Fruit fly (Drosophila melanogaster) whole organism, embryonic: ENCODE results near the gene Sc2.

Source experiments
- Bgb ChIP-seq: fragments of 200-800 bp; sonication (Bioruptor generic); IDR thresholded peaks from 2 replicates; pipeline ENCODE4 v1.3.6; 2022; ENCODE audit warnings: missing biosample characterization, missing genetic modification characterization; ENCODE audit not compliant: partially characterized antibody
- CG10147 ChIP-seq: fragments of 200-800 bp; sonication (Bioruptor generic); optimal IDR thresholded peaks from 2 replicates; lab custom pipeline; 2019; ENCODE audit warnings: missing biosample characterization, mild to moderate bottlenecking, missing genetic modification characterization, moderate library complexity
- CG12071 ChIP-seq: fragments of 200-800 bp; sonication (Bioruptor generic); optimal IDR thresholded peaks from 3 replicates; lab custom pipeline; 2018; ENCODE audit warnings: missing biosample characterization, mild to moderate bottlenecking, missing genetic modification characterization
- CG12155 ChIP-seq: fragments of 200-800 bp; sonication (Bioruptor generic); optimal IDR thresholded peaks from 3 replicates; lab custom pipeline; 2016; ENCODE audit warnings: missing biosample characterization, missing genetic modification characterization
- CG13424 ChIP-seq: fragments of 200-800 bp; sonication (Bioruptor generic); optimal IDR thresholded peaks from 2 replicates; lab custom pipeline; 2019; ENCODE audit warnings: missing biosample characterization, mild to moderate bottlenecking, missing genetic modification characterization, moderate library complexity
- CG15601 ChIP-seq: fragments of 200-800 bp; sonication (Bioruptor generic); optimal IDR thresholded peaks from 3 replicates; lab custom pipeline; 2019; ENCODE audit warnings: missing biosample characterization, mild to moderate bottlenecking, missing genetic modification characterization, moderate library complexity
- CG16863 ChIP-seq: fragments of 200-800 bp; sonication (Bioruptor generic); optimal IDR thresholded peaks from 3 replicates; lab custom pipeline; 2016; ENCODE audit warnings: missing biosample characterization, missing genetic modification characterization
- CG33557 ChIP-seq: fragments of 200-800 bp; sonication (Bioruptor generic); optimal IDR thresholded peaks from 2 replicates; lab custom pipeline; 2019; ENCODE audit warnings: missing biosample characterization, mild to moderate bottlenecking, missing genetic modification characterization, moderate library complexity
- CG3847 ChIP-seq: fragments of 200-800 bp; sonication (Bioruptor generic); IDR thresholded peaks from 2 replicates; pipeline ENCODE4 v1.3.6; 2022; ENCODE audit warnings: missing biosample characterization, missing genetic modification characterization
- CG43689 ChIP-seq: fragments of 200-800 bp; sonication (Bioruptor generic); IDR thresholded peaks from 2 replicates; pipeline ENCODE4 v1.3.6; 2022; ENCODE audit warnings: missing biosample characterization, missing genetic modification characterization
- CG4730 ChIP-seq: fragments of 200-800 bp; sonication (Bioruptor generic); IDR thresholded peaks from 2 replicates; pipeline ENCODE4 v1.3.6; 2022; ENCODE audit warnings: missing biosample characterization, missing genetic modification characterization
- CG5245 ChIP-seq: fragments of 200-800 bp; sonication (Bioruptor generic); optimal IDR thresholded peaks from 3 replicates; lab custom pipeline; 2016; ENCODE audit warnings: missing biosample characterization, missing genetic modification characterization
- CG8281 ChIP-seq: fragments of 200-800 bp; sonication (Bioruptor generic); optimal IDR thresholded peaks from 2 replicates; lab custom pipeline; 2018; ENCODE audit warnings: missing biosample characterization, mild to moderate bottlenecking, missing genetic modification characterization, moderate library complexity
- CG8924 ChIP-seq: fragments of 200-800 bp; optimal IDR thresholded peaks from 3 replicates; lab custom pipeline; 2019; ENCODE audit warnings: missing biosample characterization, mild to moderate bottlenecking, missing genetic modification characterization, moderate library complexity
- CG9727 ChIP-seq: fragments of 200-800 bp; sonication (Bioruptor generic); optimal IDR thresholded peaks from 3 replicates; lab custom pipeline; 2017; ENCODE audit warnings: missing biosample characterization, mild to moderate bottlenecking, missing genetic modification characterization
- CG9932 ChIP-seq: fragments of 200-800 bp; sonication (Bioruptor generic); IDR thresholded peaks from 2 replicates; pipeline ENCODE4 v1.3.6; 2022; ENCODE audit warnings: missing biosample characterization, missing genetic modification characterization
- Camta ChIP-seq: fragments of 200-800 bp; sonication (Bioruptor generic); optimal IDR thresholded peaks from 2 replicates; lab custom pipeline; 2016; ENCODE audit warnings: missing biosample characterization, missing genetic modification characterization
- CkIIα-i1 ChIP-seq: fragments of 200-800 bp; sonication (Bioruptor generic); IDR thresholded peaks from 2 replicates; pipeline ENCODE4 v1.3.6; 2022; ENCODE audit warnings: missing biosample characterization, missing genetic modification characterization
- E2f2 ChIP-seq: fragments of 200-800 bp; sonication (Bioruptor generic); IDR thresholded peaks from 2 replicates; pipeline ENCODE4 v1.3.6; 2022; ENCODE audit warnings: missing biosample characterization, missing genetic modification characterization
- Ets65A ChIP-seq: fragments of 200-800 bp; sonication (Bioruptor generic); peaks from one replicate; lab custom pipeline; 2016; ENCODE audit warnings: missing biosample characterization, missing genetic modification characterization
- H2.0 ChIP-seq: fragments of 200-800 bp; sonication (Bioruptor generic); IDR thresholded peaks from 2 replicates; pipeline ENCODE4 v1.3.6; 2022; ENCODE audit warnings: missing biosample characterization, missing genetic modification characterization
- Hey ChIP-seq: fragments of 200-800 bp; sonication (Bioruptor generic); optimal IDR thresholded peaks from 3 replicates; lab custom pipeline; 2018; ENCODE audit warnings: missing biosample characterization, mild to moderate bottlenecking, missing genetic modification characterization
- Lhr ChIP-seq: fragments of 200-800 bp; sonication (Bioruptor generic); optimal IDR thresholded peaks from 3 replicates; lab custom pipeline; 2017; ENCODE audit warnings: mild to moderate bottlenecking, missing biosample characterization, missing genetic modification reagents, missing genetic modification characterization
- Neu2 ChIP-seq: fragments of 200-800 bp; sonication (Bioruptor generic); optimal IDR thresholded peaks from 3 replicates; lab custom pipeline; 2016; ENCODE audit warnings: missing biosample characterization, missing genetic modification characterization, borderline replicate concordance
- Nf-YB ChIP-seq: fragments of 200-800 bp; sonication (Bioruptor generic); optimal IDR thresholded peaks from 3 replicates; lab custom pipeline; 2019; ENCODE audit warnings: missing biosample characterization, mild to moderate bottlenecking, missing genetic modification characterization, moderate library complexity
- Six4 ChIP-seq: fragments of 200-800 bp; sonication (Bioruptor generic); optimal IDR thresholded peaks from 2 replicates; lab custom pipeline; 2016; ENCODE audit warnings: missing biosample characterization, missing genetic modification characterization
- ac ChIP-seq: fragments of 200-800 bp; sonication (Bioruptor generic); optimal IDR thresholded peaks from 3 replicates; lab custom pipeline; 2017; ENCODE audit warnings: missing biosample characterization, mild to moderate bottlenecking, missing genetic modification characterization
- amos ChIP-seq: fragments of 200-800 bp; sonication (Bioruptor generic); IDR thresholded peaks from 2 replicates; pipeline ENCODE4 v1.3.6; 2022; ENCODE audit warnings: missing biosample characterization, missing genetic modification characterization; ENCODE audit not compliant: partially characterized antibody
- ap ChIP-seq: fragments of 200-800 bp; sonication (Bioruptor generic); IDR thresholded peaks from 2 replicates; pipeline ENCODE4 v1.3.6; 2022; ENCODE audit warnings: missing biosample characterization, missing genetic modification characterization
- bbx ChIP-seq: fragments of 200-800 bp; sonication (Bioruptor generic); IDR thresholded peaks from 2 replicates; pipeline ENCODE4 v1.3.6; 2022; ENCODE audit warnings: missing biosample characterization, missing genetic modification characterization; ENCODE audit not compliant: partially characterized antibody
- bsh ChIP-seq, 2 experiments: fragments of 200-800 bp; sonication (Bioruptor generic); optimal IDR thresholded peaks; 2 replicates each; lab custom pipeline; 2017 to 2018; ENCODE audit warnings: mild to moderate bottlenecking in 2 of 2, missing biosample characterization in 2 of 2, missing genetic modification characterization in 2 of 2, moderate library complexity in 1 of 2
- ci ChIP-seq: fragments of 200-800 bp; sonication (Bioruptor generic); IDR thresholded peaks from 3 replicates; pipeline ENCODE4 v1.3.6; 2022; ENCODE audit warnings: missing biosample characterization, missing genetic modification characterization
- crp ChIP-seq, 2 experiments: fragments of 200-800 bp; sonication (Bioruptor generic); optimal IDR thresholded peaks; 2 replicates in 1 of 2; 3 replicates in 1 of 2; lab custom pipeline; 2017; ENCODE audit warnings: missing biosample characterization in 2 of 2, missing genetic modification characterization in 2 of 2, mild to moderate bottlenecking in 1 of 2, moderate library complexity in 1 of 2
- cwo ChIP-seq: fragments of 200-800 bp; sonication (Bioruptor generic); optimal IDR thresholded peaks from 3 replicates; lab custom pipeline; 2017; ENCODE audit warnings: missing biosample characterization, missing genetic modification characterization, mild to moderate bottlenecking, moderate library complexity, missing genetic modification reagents
- ewg ChIP-seq: fragments of 200-800 bp; sonication (Bioruptor generic); optimal IDR thresholded peaks from 3 replicates; lab custom pipeline; 2017; ENCODE audit warnings: mild to moderate bottlenecking, missing biosample characterization, missing genetic modification reagents, missing genetic modification characterization
- exex ChIP-seq: fragments of 200-800 bp; sonication (Bioruptor generic); optimal IDR thresholded peaks from 4 replicates; lab custom pipeline; 2018; ENCODE audit warnings: missing biosample characterization, mild to moderate bottlenecking, missing genetic modification characterization, moderate library complexity
- ftz-f1 ChIP-seq: fragments of 200-800 bp; sonication (Bioruptor generic); optimal IDR thresholded peaks from 2 replicates; lab custom pipeline; 2016; ENCODE audit warnings: missing biosample characterization, missing genetic modification characterization
- gsb ChIP-seq: fragments of 200-800 bp; sonication (Bioruptor generic); IDR thresholded peaks from 2 replicates; pipeline ENCODE4 v1.3.6; 2022; ENCODE audit warnings: missing biosample characterization, missing genetic modification characterization
- h ChIP-seq: fragments of >200 bp; optimal IDR thresholded peaks from 2 replicates; lab custom pipeline; 2017
- jing ChIP-seq: fragments of 200-800 bp; sonication (Bioruptor generic); optimal IDR thresholded peaks from 2 replicates; lab custom pipeline; 2018; ENCODE audit warnings: missing biosample characterization, mild to moderate bottlenecking, missing genetic modification characterization
- maf-S ChIP-seq: fragments of 200-800 bp; sonication (Bioruptor generic); optimal IDR thresholded peaks from 2 replicates; lab custom pipeline; 2016; ENCODE audit warnings: missing biosample characterization, missing genetic modification characterization
- odd ChIP-seq: fragments of 200-800 bp; sonication (Bioruptor generic); optimal IDR thresholded peaks from 2 replicates; lab custom pipeline; 2017; ENCODE audit warnings: missing biosample characterization, mild to moderate bottlenecking, missing genetic modification characterization
- otp ChIP-seq: fragments of 200-800 bp; sonication (Bioruptor generic); IDR thresholded peaks from 3 replicates; pipeline ENCODE4, ENCODE4 v1.3.6; 2022; ENCODE audit warnings: missing biosample characterization, missing genetic modification characterization
- peb ChIP-seq: fragments of 200-800 bp; sonication (Bioruptor generic); IDR thresholded peaks from 2 replicates; pipeline ENCODE4 v1.3.6; 2022; ENCODE audit warnings: missing biosample characterization, missing genetic modification characterization
- row ChIP-seq: fragments of 200-800 bp; sonication (Bioruptor generic); IDR thresholded peaks from 3 replicates; pipeline ENCODE4 v1.3.6; 2022; ENCODE audit warnings: missing biosample characterization, missing genetic modification characterization
- sd ChIP-seq: fragments of 200-800 bp; sonication (Bioruptor generic); optimal IDR thresholded peaks from 3 replicates; lab custom pipeline; 2018; ENCODE audit warnings: missing biosample characterization, mild to moderate bottlenecking, missing genetic modification characterization, moderate library complexity
- sisA ChIP-seq: fragments of 200-800 bp; sonication (Bioruptor generic); IDR thresholded peaks from 2 replicates; pipeline ENCODE4 v1.3.6; 2022; ENCODE audit warnings: missing biosample characterization, missing genetic modification characterization
- stc ChIP-seq: fragments of 200-800 bp; sonication (Bioruptor generic); IDR thresholded peaks from 2 replicates; pipeline ENCODE4 v1.3.6; 2022; ENCODE audit warnings: missing biosample characterization, missing genetic modification characterization
- unpg ChIP-seq: fragments of 200-800 bp; sonication (Bioruptor generic); optimal IDR thresholded peaks from 3 replicates; lab custom pipeline; 2018; ENCODE audit warnings: missing biosample characterization, mild to moderate bottlenecking, missing genetic modification characterization, moderate library complexity
- z ChIP-seq: fragments of 200-800 bp; sonication (Bioruptor generic); IDR thresholded peaks from 3 replicates; pipeline ENCODE4 v1.3.6; 2022; ENCODE audit warnings: missing biosample characterization, missing genetic modification characterization

Gene Sc2

dm6 chr3L:3935567-3936207, 32.4 kb downstream of the Sc2 start, which contains the start of gene Eip63F-1 (continued):
- TF ChIP-seq Camta (GFP tag; lab: Kevin White, UChicago): no peak
- TF ChIP-seq bbx (GFP tag; lab: Robert Waterston, UW): no peak
- TF ChIP-seq sd (tag; lab: Kevin White, UChicago): peak; percentile 36
- peak; percentile 78 for TF ChIP-seq CG10147
- TF ChIP-seq H2.0: peak; percentile 51; the same call in 1 of the 2 replicates
- TF ChIP-seq row (GFP tag; lab: Robert Waterston, UW): peak; percentile 66
- TF ChIP-seq ftz-f1 (GFP tag; lab: Kevin White, UChicago): no peak
- TF ChIP-seq CG33557 (GFP tag; lab: Kevin White, UChicago): no peak
- no peak for TF ChIP-seq z (GFP tag; lab: Robert Waterston, UW)
- TF ChIP-seq CG13424 (tag; lab: Kevin White, UChicago): peak; percentile 74
- TF ChIP-seq Lhr (GFP tag; lab: Kevin White, UChicago): no peak
- peak; percentile 22 for TF ChIP-seq Six4 (GFP tag; lab: Kevin White, UChicago)
- TF ChIP-seq sisA (GFP tag; lab: Robert Waterston, UW): peak; percentile 56
- no peak for TF ChIP-seq maf-S
- peak in 1 of 2 experiments; percentile 63 for TF ChIP-seq bsh (GFP tag; optimal IDR thresholded peaks at IDR 0.05; lab: Kevin White, UChicago)
- TF ChIP-seq CG8924: peak; percentile 74
- no peak for TF ChIP-seq Bgb (GFP tag; lab: Robert Waterston, UW)
- no peak for TF ChIP-seq ap (GFP tag; lab: Robert Waterston, UW)
- TF ChIP-seq Neu2 (GFP tag; lab: Kevin White, UChicago): no peak
- TF ChIP-seq peb (GFP tag; lab: Robert Waterston, UW): no peak
- TF ChIP-seq ci (GFP tag; lab: Robert Waterston, UW): no peak
- peak; percentile 63 for TF ChIP-seq Ets65A (GFP tag; lab: Kevin White, UChicago)
- TF ChIP-seq CG43689 (GFP tag; lab: Robert Waterston, UW): no peak
- TF ChIP-seq amos (GFP tag; lab: Robert Waterston, UW): no peak
- peak; percentile 54 for TF ChIP-seq CG5245
- TF ChIP-seq ewg (GFP tag; lab: Kevin White, UChicago): peak; percentile 32
- peak; percentile 22 for TF ChIP-seq CG16863
- peak; percentile 53 for TF ChIP-seq cwo (GFP tag; lab: Kevin White, UChicago)
- no peak for TF ChIP-seq Hey (tag; lab: Kevin White, UChicago)
- TF ChIP-seq stc (GFP tag; lab: Robert Waterston, UW): no peak
- peak; percentile 49 for TF ChIP-seq CG12155
- peak; percentile 64 for TF ChIP-seq unpg (GFP tag; lab: Kevin White, UChicago)
- no peak; the same call in 1 of the 2 replicates for TF ChIP-seq E2f2
- peak; percentile 29 for TF ChIP-seq CG12071 (GFP tag; lab: Kevin White, UChicago)
- no peak for TF ChIP-seq otp
- TF ChIP-seq CG9727 (GFP tag; lab: Kevin White, UChicago): peak; percentile 64
- peak; percentile 11 for TF ChIP-seq exex (tag; lab: Kevin White, UChicago)
- peak; percentile 61 for TF ChIP-seq CG9932
- TF ChIP-seq Nf-YB: peak; percentile 52
- no peak for TF ChIP-seq ac (GFP tag; lab: Kevin White, UChicago)
- TF ChIP-seq h (lab: Kevin White, UChicago): no peak
- no peak for TF ChIP-seq CkIIα-i1
- TF ChIP-seq CG3847 (GFP tag; lab: Robert Waterston, UW): 0 out of 2 replicates have a peak, but pooled peaks have one; percentile 42
- TF ChIP-seq jing: peak; percentile 28
- no peak for TF ChIP-seq CG4730 (GFP tag; lab: Robert Waterston, UW)
- no peak for TF ChIP-seq crp (GFP tag; optimal IDR thresholded peaks at IDR 0.05; lab: Kevin White, UChicago)
- TF ChIP-seq gsb (GFP tag; lab: Robert Waterston, UW): no peak
- peak; percentile 27 for TF ChIP-seq CG15601 (tag; lab: Kevin White, UChicago)
- peak; percentile 38 for TF ChIP-seq CG8281 (tag; lab: Kevin White, UChicago)
- TF ChIP-seq odd: peak; percentile 51
